Fruit fly (Drosophila melanogaster): Measurements from ENCODE around the gene CG6908.

- peak; percentile 97 for TF ChIP-seq Sp1 (GFP tag; optimal IDR thresholded peaks at IDR 0.05)
- peak; percentile 97 for TF ChIP-seq HLH106 (tag; optimal IDR thresholded peaks at IDR 0.05)
- peak; percentile 99 for TF ChIP-seq rgr (GFP tag; optimal IDR thresholded peaks at IDR 0.05)
- TF ChIP-seq brk (GFP tag; optimal IDR thresholded peaks at IDR 0.05): peak; percentile 97
- TF ChIP-seq CG9705 (GFP tag; optimal IDR thresholded peaks at IDR 0.05): peak; percentile 69
- TF ChIP-seq psq (GFP tag; optimal IDR thresholded peaks at IDR 0.05): peak; percentile 94
These were observed 33.1 kb downstream of the CG6908 start for dm6 chr3R:11656614-11657216.
